Fruit fly (Drosophila melanogaster) whole organism, embryonic: ENCODE results near the gene msps.

ENCODE experiments used
- CG10209 ChIP-seq: fragments of 200-800 bp; sonication (Bioruptor generic); optimal IDR thresholded peaks from 3 replicates; lab custom pipeline; 2017; ENCODE audit warnings: missing biosample characterization, mild to moderate bottlenecking, missing genetic modification characterization, missing genetic modification reagents
- CG10979 ChIP-seq: fragments of 200-800 bp; sonication (Bioruptor generic); optimal IDR thresholded peaks from 2 replicates; lab custom pipeline; 2018; ENCODE audit warnings: missing biosample characterization, mild to moderate bottlenecking, missing genetic modification characterization, moderate library complexity
- CG11504 ChIP-seq: fragments of 200-800 bp; sonication (Bioruptor generic); optimal IDR thresholded peaks from 3 replicates; lab custom pipeline; 2019; ENCODE audit warnings: missing biosample characterization, mild to moderate bottlenecking, missing genetic modification characterization, moderate library complexity
- CG12219 ChIP-seq: fragments of 200-800 bp; sonication (Bioruptor generic); optimal IDR thresholded peaks from 3 replicates; lab custom pipeline; 2018; ENCODE audit warnings: missing biosample characterization, mild to moderate bottlenecking, missing genetic modification characterization
- CG12391 ChIP-seq: fragments of 200-800 bp; sonication (Bioruptor generic); optimal IDR thresholded peaks from 3 replicates; lab custom pipeline; 2018; ENCODE audit warnings: missing biosample characterization, mild to moderate bottlenecking, missing genetic modification characterization, moderate library complexity
- CG12659 ChIP-seq: fragments of 200-800 bp; sonication (Bioruptor generic); optimal IDR thresholded peaks from 3 replicates; lab custom pipeline; 2017; ENCODE audit warnings: mild to moderate bottlenecking, missing biosample characterization, missing genetic modification reagents, missing genetic modification characterization
- CG18262 ChIP-seq: fragments of 200-800 bp; optimal IDR thresholded peaks from 3 replicates; lab custom pipeline; 2019; ENCODE audit warnings: missing biosample characterization, mild to moderate bottlenecking, missing genetic modification characterization, moderate library complexity
- CG2120 ChIP-seq: fragments of 200-800 bp; sonication (Bioruptor generic); optimal IDR thresholded peaks from 3 replicates; lab custom pipeline; 2016; ENCODE audit warnings: missing biosample characterization, missing genetic modification characterization
- CG2678 ChIP-seq: fragments of 200-800 bp; sonication (Bioruptor generic); optimal IDR thresholded peaks from 3 replicates; lab custom pipeline; 2019; ENCODE audit warnings: missing biosample characterization, mild to moderate bottlenecking, missing genetic modification characterization, moderate library complexity
- CG3281 ChIP-seq: fragments of 200-800 bp; sonication (Bioruptor generic); optimal IDR thresholded peaks from 3 replicates; lab custom pipeline; 2017; ENCODE audit warnings: missing biosample characterization, mild to moderate bottlenecking, missing genetic modification characterization
- CG5180 ChIP-seq: fragments of 200-800 bp; sonication (Bioruptor generic); optimal IDR thresholded peaks from 3 replicates; lab custom pipeline; 2017; ENCODE audit warnings: missing biosample characterization, missing genetic modification characterization, mild to moderate bottlenecking, moderate library complexity, missing genetic modification reagents
- CG6175 ChIP-seq: fragments of 200-800 bp; sonication (Bioruptor generic); IDR thresholded peaks from 3 replicates; pipeline ENCODE4 v1.3.6; 2022; ENCODE audit warnings: missing biosample characterization, missing genetic modification characterization
- CG7271 ChIP-seq: fragments of 200-800 bp; sonication (Bioruptor generic); optimal IDR thresholded peaks from 2 replicates; lab custom pipeline; 2018; ENCODE audit warnings: missing biosample characterization, mild to moderate bottlenecking, missing genetic modification characterization, moderate library complexity
- CG9609 ChIP-seq: fragments of 200-800 bp; sonication (Bioruptor generic); optimal IDR thresholded peaks from 3 replicates; lab custom pipeline; 2016; ENCODE audit warnings: missing biosample characterization, missing genetic modification characterization
- CG9727 ChIP-seq: fragments of 200-800 bp; sonication (Bioruptor generic); optimal IDR thresholded peaks from 3 replicates; lab custom pipeline; 2017; ENCODE audit warnings: missing biosample characterization, mild to moderate bottlenecking, missing genetic modification characterization
- CHES-1-like ChIP-seq: fragments of 200-800 bp; sonication (Bioruptor generic); optimal IDR thresholded peaks from 2 replicates; lab custom pipeline; 2016; ENCODE audit warnings: missing biosample characterization, missing genetic modification characterization
- CkIIα-i1 ChIP-seq: fragments of 200-800 bp; sonication (Bioruptor generic); IDR thresholded peaks from 2 replicates; pipeline ENCODE4 v1.3.6; 2022; ENCODE audit warnings: missing biosample characterization, missing genetic modification characterization
- Dek ChIP-seq: fragments of 200-800 bp; sonication (Bioruptor generic); optimal IDR thresholded peaks from 3 replicates; lab custom pipeline; 2019; ENCODE audit warnings: missing biosample characterization, mild to moderate bottlenecking, missing genetic modification characterization, moderate library complexity
- Dip2 ChIP-seq: fragments of 200-800 bp; sonication (Bioruptor generic); IDR thresholded peaks from 2 replicates; pipeline ENCODE4 v1.3.6; 2022; ENCODE audit warnings: missing biosample characterization, missing genetic modification characterization
- E2f2 ChIP-seq: fragments of 200-800 bp; sonication (Bioruptor generic); IDR thresholded peaks from 2 replicates; pipeline ENCODE4 v1.3.6; 2022; ENCODE audit warnings: missing biosample characterization, missing genetic modification characterization
- H15 ChIP-seq: fragments of 200-800 bp; sonication (Bioruptor generic); IDR thresholded peaks from 3 replicates; pipeline ENCODE4 v1.3.6; 2022; ENCODE audit warnings: missing biosample characterization, missing genetic modification characterization
- Hey ChIP-seq: fragments of 200-800 bp; sonication (Bioruptor generic); optimal IDR thresholded peaks from 3 replicates; lab custom pipeline; 2018; ENCODE audit warnings: missing biosample characterization, mild to moderate bottlenecking, missing genetic modification characterization
- Hmr ChIP-seq: fragments of 200-800 bp; sonication (Bioruptor generic); optimal IDR thresholded peaks from 3 replicates; lab custom pipeline; 2017; ENCODE audit warnings: mild to moderate bottlenecking, missing biosample characterization, missing genetic modification reagents, missing genetic modification characterization
- Kr ChIP-seq: fragments of 200-800 bp; sonication (Bioruptor generic); optimal IDR thresholded peaks from 2 replicates; lab custom pipeline; 2017; ENCODE audit warnings: missing biosample characterization, mild to moderate bottlenecking, missing genetic modification characterization
- Lim3 ChIP-seq: fragments of 200-800 bp; sonication (Bioruptor generic); IDR thresholded peaks from 2 replicates; pipeline ENCODE4 v1.3.6; 2022; ENCODE audit warnings: missing biosample characterization, missing genetic modification characterization
- Myb ChIP-seq: fragments of 200-800 bp; sonication (Bioruptor generic); optimal IDR thresholded peaks from 2 replicates; lab custom pipeline; 2016; ENCODE audit warnings: missing biosample characterization, missing genetic modification characterization
- NfI ChIP-seq: fragments of 200-800 bp; sonication (Bioruptor generic); optimal IDR thresholded peaks from 3 replicates; lab custom pipeline; 2018; ENCODE audit warnings: missing biosample characterization, mild to moderate bottlenecking, missing genetic modification characterization, moderate library complexity
- Pdp1 ChIP-seq, 2 experiments: fragments of 200-800 bp; sonication (Bioruptor generic); optimal IDR thresholded peaks; 3 replicates each; lab custom pipeline; 2016; ENCODE audit warnings: missing biosample characterization in 2 of 2, missing genetic modification characterization in 2 of 2, mild to moderate bottlenecking in 1 of 2, moderate library complexity in 1 of 2
- Ssrp ChIP-seq: fragments of 200-800 bp; sonication (Bioruptor generic); optimal IDR thresholded peaks from 2 replicates; lab custom pipeline; 2018; ENCODE audit warnings: missing biosample characterization, mild to moderate bottlenecking, missing genetic modification characterization, moderate library complexity
- ap ChIP-seq: fragments of 200-800 bp; sonication (Bioruptor generic); IDR thresholded peaks from 2 replicates; pipeline ENCODE4 v1.3.6; 2022; ENCODE audit warnings: missing biosample characterization, missing genetic modification characterization
- bbx ChIP-seq: fragments of 200-800 bp; sonication (Bioruptor generic); IDR thresholded peaks from 2 replicates; pipeline ENCODE4 v1.3.6; 2022; ENCODE audit warnings: missing biosample characterization, missing genetic modification characterization; ENCODE audit not compliant: partially characterized antibody
- dmrt11E ChIP-seq: fragments of 200-800 bp; sonication (Bioruptor generic); optimal IDR thresholded peaks from 3 replicates; lab custom pipeline; 2018; ENCODE audit warnings: missing biosample characterization, mild to moderate bottlenecking, missing genetic modification characterization, moderate library complexity
- ewg ChIP-seq: fragments of 200-800 bp; sonication (Bioruptor generic); optimal IDR thresholded peaks from 3 replicates; lab custom pipeline; 2017; ENCODE audit warnings: mild to moderate bottlenecking, missing biosample characterization, missing genetic modification reagents, missing genetic modification characterization
- fd64A ChIP-seq: fragments of 200-800 bp; sonication (Bioruptor generic); optimal IDR thresholded peaks from 3 replicates; lab custom pipeline; 2018; ENCODE audit warnings: missing biosample characterization, mild to moderate bottlenecking, missing genetic modification characterization
- gt ChIP-seq: fragments of 200-800 bp; sonication (Bioruptor generic); IDR thresholded peaks from 2 replicates; pipeline ENCODE4 v1.3.6; 2022; ENCODE audit warnings: missing biosample characterization, missing genetic modification characterization
- hb ChIP-seq: fragments of 200-800 bp; sonication (Bioruptor generic); IDR thresholded peaks from 3 replicates; pipeline ENCODE4 v1.3.6; 2022; ENCODE audit warnings: missing biosample characterization, missing genetic modification characterization; ENCODE audit not compliant: partially characterized antibody
- insv ChIP-seq, 2 experiments: fragments of 200-800 bp; sonication (Bioruptor generic); optimal IDR thresholded peaks; 3 replicates each; lab custom pipeline; 2016 to 2018; ENCODE audit warnings: missing biosample characterization in 2 of 2, missing genetic modification characterization in 2 of 2
- jigr1 ChIP-seq: fragments of 200-800 bp; sonication (Bioruptor generic); IDR thresholded peaks from 3 replicates; pipeline ENCODE4 v1.3.6; 2022; ENCODE audit warnings: missing biosample characterization, missing genetic modification characterization
- kay ChIP-seq: fragments of 200-800 bp; sonication (Bioruptor generic); optimal IDR thresholded peaks from 2 replicates; lab custom pipeline; 2016; ENCODE audit warnings: missing biosample characterization, missing genetic modification characterization
- luna ChIP-seq: fragments of 200-800 bp; sonication (Bioruptor generic); optimal IDR thresholded peaks from 2 replicates; lab custom pipeline; 2016; ENCODE audit warnings: missing biosample characterization, missing genetic modification characterization
- maf-S ChIP-seq: fragments of 200-800 bp; sonication (Bioruptor generic); optimal IDR thresholded peaks from 2 replicates; lab custom pipeline; 2016; ENCODE audit warnings: missing biosample characterization, missing genetic modification characterization
- nerfin-2 ChIP-seq: fragments of 200-800 bp; sonication (Bioruptor generic); IDR thresholded peaks from 2 replicates; pipeline ENCODE4 v1.3.6; 2022; ENCODE audit warnings: missing biosample characterization, missing genetic modification characterization; ENCODE audit not compliant: partially characterized antibody
- otp ChIP-seq: fragments of 200-800 bp; sonication (Bioruptor generic); IDR thresholded peaks from 3 replicates; pipeline ENCODE4, ENCODE4 v1.3.6; 2022; ENCODE audit warnings: missing biosample characterization, missing genetic modification characterization
- pb ChIP-seq: fragments of 200-800 bp; sonication (Bioruptor generic); optimal IDR thresholded peaks from 3 replicates; lab custom pipeline; 2016; ENCODE audit warnings: missing biosample characterization, missing genetic modification characterization
- ro ChIP-seq: fragments of 200-800 bp; sonication (Bioruptor generic); IDR thresholded peaks from 2 replicates; pipeline ENCODE4 v1.3.6; 2022; ENCODE audit warnings: missing biosample characterization, missing genetic modification characterization
- row ChIP-seq: fragments of 200-800 bp; sonication (Bioruptor generic); IDR thresholded peaks from 3 replicates; pipeline ENCODE4 v1.3.6; 2022; ENCODE audit warnings: missing biosample characterization, missing genetic modification characterization
- sisA ChIP-seq: fragments of 200-800 bp; sonication (Bioruptor generic); IDR thresholded peaks from 2 replicates; pipeline ENCODE4 v1.3.6; 2022; ENCODE audit warnings: missing biosample characterization, missing genetic modification characterization
- slou ChIP-seq: fragments of 200-800 bp; sonication (Bioruptor generic); optimal IDR thresholded peaks from 3 replicates; lab custom pipeline; 2016; ENCODE audit warnings: missing biosample characterization, missing genetic modification characterization
- ssp ChIP-seq: fragments of 200-800 bp; sonication (Bioruptor generic); IDR thresholded peaks from 2 replicates; pipeline ENCODE4 v1.3.6; 2022; ENCODE audit warnings: missing biosample characterization, missing genetic modification characterization
- tap ChIP-seq: fragments of 200-800 bp; optimal IDR thresholded peaks from 3 replicates; lab custom pipeline; 2019; ENCODE audit warnings: missing biosample characterization, mild to moderate bottlenecking, missing genetic modification characterization, moderate library complexity
- vfl ChIP-seq: fragments of 200-800 bp; sonication (Bioruptor generic); optimal IDR thresholded peaks from 2 replicates; lab custom pipeline; 2016; ENCODE audit warnings: missing biosample characterization, missing genetic modification characterization

msps gene

dm6 chr3R:16005943-16006342 is 44.7 kb upstream of the msps start (continued):
- TF ChIP-seq row (GFP tag; lab: Robert Waterston, UW): no peak
- TF ChIP-seq CG12659 (GFP tag; lab: Kevin White, UChicago): peak; percentile 26
- peak; percentile 10 for TF ChIP-seq Dek (tag; lab: Kevin White, UChicago)
- TF ChIP-seq Ssrp (tag; lab: Kevin White, UChicago): no peak
- no peak for TF ChIP-seq H15
- TF ChIP-seq CG11504 (tag; lab: Kevin White, UChicago): peak; percentile 44
- no peak for TF ChIP-seq CG6175 (GFP tag; lab: Robert Waterston, UW)
- TF ChIP-seq bbx (GFP tag; lab: Robert Waterston, UW): no peak
- peak; percentile 29 for TF ChIP-seq slou (GFP tag; lab: Kevin White, UChicago)
- no peak for TF ChIP-seq CkIIα-i1 (GFP tag; lab: Robert Waterston, UW)
- TF ChIP-seq sisA: no peak
- peak; percentile 74 for TF ChIP-seq CG2678 (tag; lab: Kevin White, UChicago)
- TF ChIP-seq otp (GFP tag; lab: Robert Waterston, UW): no peak
- no peak for TF ChIP-seq kay
- no peak for TF ChIP-seq vfl (GFP tag; lab: Kevin White, UChicago)
- TF ChIP-seq hb: no peak
- peak in 1 of 2 experiments; percentile 63 for TF ChIP-seq Pdp1 (GFP tag; optimal IDR thresholded peaks at IDR 0.05; lab: Kevin White, UChicago)
- no peak for TF ChIP-seq gt (GFP tag; lab: Robert Waterston, UW)
- TF ChIP-seq CG9609 (GFP tag; lab: Kevin White, UChicago): no peak
- TF ChIP-seq ssp: no peak
- no peak for TF ChIP-seq CG7271 (tag; lab: Kevin White, UChicago)
- no peak for TF ChIP-seq E2f2
- TF ChIP-seq Kr (GFP tag; lab: Kevin White, UChicago): peak; percentile 13
- TF ChIP-seq CG3281 (GFP tag; lab: Kevin White, UChicago): peak; percentile 55
- no peak for TF ChIP-seq ewg
- peak; percentile 1 for TF ChIP-seq Hey (tag; lab: Kevin White, UChicago)
- TF ChIP-seq NfI: peak; percentile 17
- peak; percentile 73 for TF ChIP-seq fd64A (GFP tag; lab: Kevin White, UChicago)
- peak; percentile 54 for TF ChIP-seq Hmr (GFP tag; lab: Kevin White, UChicago)
- TF ChIP-seq ap (GFP tag; lab: Robert Waterston, UW): no peak
- TF ChIP-seq CG10209 (GFP tag; lab: Kevin White, UChicago): peak; percentile 23
- peak; percentile 29 for TF ChIP-seq CG12391 (tag; lab: Kevin White, UChicago)
- TF ChIP-seq ro (GFP tag; lab: Robert Waterston, UW): no peak
- no peak for TF ChIP-seq nerfin-2 (GFP tag; lab: Robert Waterston, UW)
- peak; percentile 14 for TF ChIP-seq maf-S (GFP tag; lab: Kevin White, UChicago)
- TF ChIP-seq CG5180 (GFP tag; lab: Kevin White, UChicago): peak; percentile 41
- peak; percentile 36 for TF ChIP-seq CG12219
- no peak for TF ChIP-seq pb (GFP tag; lab: Kevin White, UChicago)
- peak; percentile 32 for TF ChIP-seq CG18262
- no peak for TF ChIP-seq Dip2 (GFP tag; lab: Robert Waterston, UW)
- no peak for TF ChIP-seq luna (GFP tag; lab: Kevin White, UChicago)
- TF ChIP-seq jigr1: no peak
- no peak for TF ChIP-seq CG10979 (tag; lab: Kevin White, UChicago)
- TF ChIP-seq dmrt11E (tag; lab: Kevin White, UChicago): peak; percentile 37
- no peak for TF ChIP-seq Myb (GFP tag; lab: Kevin White, UChicago)
- peak; percentile 53 for TF ChIP-seq tap (tag; lab: Kevin White, UChicago)
- TF ChIP-seq CG2120: no peak
- peak in 1 of 2 experiments; percentile 10 for TF ChIP-seq insv (GFP tag; optimal IDR thresholded peaks at IDR 0.05; lab: Kevin White, UChicago)
- TF ChIP-seq Lim3: no peak
- no peak for TF ChIP-seq CHES-1-like (GFP tag; lab: Kevin White, UChicago)
- peak; percentile 37 for TF ChIP-seq CG9727 (GFP tag; lab: Kevin White, UChicago)
